Worm (Caenorhabditis elegans): ENCODE data around the gene F20D6.6.

ce11 chrV:8132926-8133325 is 26.8 kb upstream of the F20D6.6 start, which contains the start of gene D1014.4:
- no peak for TF ChIP-seq D1046.2 (GFP tag; IDR thresholded peaks at IDR 0.05)
- TF ChIP-seq nhr-77 (tag; optimal IDR thresholded peaks at IDR 0.05), result no peak

All from whole organism, L4 larva.